Fruit fly (Drosophila melanogaster): ENCODE results near the gene vn.

dm6 chr3L:5851636-5852035 lies 6.2 kb upstream of the vn start:
- TF ChIP-seq CG16779 (tag; optimal IDR thresholded peaks at IDR 0.05), result no peak
- peak; percentile 48 for TF ChIP-seq fd59A (GFP tag; optimal IDR thresholded peaks at IDR 0.05)
- TF ChIP-seq Hr38 (GFP tag; optimal IDR thresholded peaks at IDR 0.05), result no peak

All from whole organism, prepupa.